Fruit fly (Drosophila melanogaster) whole organism, embryonic: Measurements from ENCODE around the gene SPoCk.
A peak's percentile ranks its signal among the peaks of the same experiment; 100 is the strongest.

Source experiments
- CG10462 ChIP-seq: fragments of 200-800 bp; sonication (Bioruptor generic); optimal IDR thresholded peaks from 2 replicates; lab custom pipeline; 2016; ENCODE audit warnings: missing biosample characterization, missing genetic modification characterization
- CG11247 ChIP-seq: fragments of 200-800 bp; sonication (Bioruptor generic); IDR thresholded peaks from 2 replicates; pipeline ENCODE4 v1.3.6; 2022; ENCODE audit warnings: missing biosample characterization, missing genetic modification characterization
- CG12769 ChIP-seq: fragments of 200-800 bp; sonication (Bioruptor generic); optimal IDR thresholded peaks from 2 replicates; lab custom pipeline; 2019; ENCODE audit warnings: missing biosample characterization, mild to moderate bottlenecking, missing genetic modification characterization, moderate library complexity
- CG12942 ChIP-seq: fragments of 200-800 bp; sonication (Bioruptor generic); optimal IDR thresholded peaks from 3 replicates; lab custom pipeline; 2016; ENCODE audit warnings: missing biosample characterization, missing genetic modification characterization
- CG13287 ChIP-seq: fragments of 200-800 bp; sonication (Bioruptor generic); IDR thresholded peaks from 2 replicates; pipeline ENCODE4 v1.3.6; 2022; ENCODE audit warnings: missing biosample characterization, missing genetic modification characterization; ENCODE audit not compliant: partially characterized antibody
- CG13894 ChIP-seq: fragments of 200-800 bp; sonication (Bioruptor generic); optimal IDR thresholded peaks from 3 replicates; lab custom pipeline; 2018; ENCODE audit warnings: missing biosample characterization, mild to moderate bottlenecking, missing genetic modification characterization, moderate library complexity
- CG17385 ChIP-seq: fragments of 200-800 bp; sonication (Bioruptor generic); optimal IDR thresholded peaks from 3 replicates; lab custom pipeline; 2018; ENCODE audit warnings: missing biosample characterization, mild to moderate bottlenecking, missing genetic modification characterization
- CG17612 ChIP-seq: fragments of 200-800 bp; sonication (Bioruptor generic); IDR thresholded peaks from 2 replicates; pipeline ENCODE4 v1.3.6; 2022; ENCODE audit warnings: missing biosample characterization, missing genetic modification characterization
- CG17829 ChIP-seq: fragments of 200-800 bp; optimal IDR thresholded peaks from 2 replicates; lab custom pipeline; 2019; ENCODE audit warnings: missing biosample characterization, mild to moderate bottlenecking, missing genetic modification characterization, moderate library complexity
- CG17912 ChIP-seq: fragments of 200-800 bp; sonication (Bioruptor generic); optimal IDR thresholded peaks from 2 replicates; lab custom pipeline; 2018; ENCODE audit warnings: missing biosample characterization, mild to moderate bottlenecking, missing genetic modification characterization
- CG1792 ChIP-seq: fragments of 200-800 bp; sonication (Bioruptor generic); optimal IDR thresholded peaks from 2 replicates; lab custom pipeline; 2016; ENCODE audit warnings: missing biosample characterization, missing genetic modification characterization
- CG30403 ChIP-seq: fragments of 200-800 bp; sonication (Bioruptor generic); optimal IDR thresholded peaks from 3 replicates; lab custom pipeline; 2016; ENCODE audit warnings: missing biosample characterization, missing genetic modification characterization
- CG30431 ChIP-seq: fragments of 200-800 bp; sonication (Bioruptor generic); optimal IDR thresholded peaks from 2 replicates; lab custom pipeline; 2017; ENCODE audit warnings: missing biosample characterization, missing genetic modification characterization
- CG3163 ChIP-seq: fragments of 200-800 bp; sonication (Bioruptor generic); optimal IDR thresholded peaks from 3 replicates; lab custom pipeline; 2016; ENCODE audit warnings: missing biosample characterization, missing genetic modification characterization
- CG33557 ChIP-seq: fragments of 200-800 bp; sonication (Bioruptor generic); optimal IDR thresholded peaks from 2 replicates; lab custom pipeline; 2019; ENCODE audit warnings: missing biosample characterization, mild to moderate bottlenecking, missing genetic modification characterization, moderate library complexity
- CG3847 ChIP-seq: fragments of 200-800 bp; sonication (Bioruptor generic); IDR thresholded peaks from 2 replicates; pipeline ENCODE4 v1.3.6; 2022; ENCODE audit warnings: missing biosample characterization, missing genetic modification characterization
- CG5245 ChIP-seq: fragments of 200-800 bp; sonication (Bioruptor generic); optimal IDR thresholded peaks from 3 replicates; lab custom pipeline; 2016; ENCODE audit warnings: missing biosample characterization, missing genetic modification characterization
- CG6683 ChIP-seq: fragments of 200-800 bp; sonication (Bioruptor generic); optimal IDR thresholded peaks from 2 replicates; lab custom pipeline; 2017; ENCODE audit warnings: missing biosample characterization, mild to moderate bottlenecking, missing genetic modification characterization, missing genetic modification reagents
- CG9437 ChIP-seq: fragments of 200-800 bp; sonication (Bioruptor generic); optimal IDR thresholded peaks from 2 replicates; lab custom pipeline; 2018; ENCODE audit warnings: missing biosample characterization, mild to moderate bottlenecking, missing genetic modification characterization
- CHES-1-like ChIP-seq: fragments of 200-800 bp; sonication (Bioruptor generic); optimal IDR thresholded peaks from 2 replicates; lab custom pipeline; 2016; ENCODE audit warnings: missing biosample characterization, missing genetic modification characterization
- CoRest ChIP-seq: fragments of 200-800 bp; sonication (Bioruptor generic); optimal IDR thresholded peaks from 3 replicates; lab custom pipeline; 2018; ENCODE audit warnings: missing biosample characterization, mild to moderate bottlenecking, missing genetic modification characterization, moderate library complexity
- Dbx ChIP-seq: fragments of 200-800 bp; sonication (Bioruptor generic); IDR thresholded peaks from 3 replicates; pipeline ENCODE4 v1.3.6; 2022; ENCODE audit warnings: missing biosample characterization, missing genetic modification characterization
- Dip2 ChIP-seq: fragments of 200-800 bp; sonication (Bioruptor generic); IDR thresholded peaks from 2 replicates; pipeline ENCODE4 v1.3.6; 2022; ENCODE audit warnings: missing biosample characterization, missing genetic modification characterization
- Drgx ChIP-seq: fragments of 200-800 bp; sonication (Bioruptor generic); IDR thresholded peaks from 2 replicates; pipeline ENCODE4 v1.3.6; 2022; ENCODE audit warnings: missing biosample characterization, missing genetic modification characterization
- ERR ChIP-seq: fragments of 200-800 bp; sonication (Bioruptor generic); optimal IDR thresholded peaks from 2 replicates; lab custom pipeline; 2016; ENCODE audit warnings: missing biosample characterization, missing genetic modification characterization
- Fer1 ChIP-seq: fragments of 200-800 bp; sonication (Bioruptor generic); optimal IDR thresholded peaks from 2 replicates; lab custom pipeline; 2017; ENCODE audit warnings: missing biosample characterization, mild to moderate bottlenecking, missing genetic modification characterization
- HmgD ChIP-seq: fragments of 200-800 bp; sonication (Bioruptor generic); optimal IDR thresholded peaks from 3 replicates; lab custom pipeline; 2016; ENCODE audit warnings: missing biosample characterization, missing genetic modification characterization
- Lhr ChIP-seq: fragments of 200-800 bp; sonication (Bioruptor generic); optimal IDR thresholded peaks from 3 replicates; lab custom pipeline; 2017; ENCODE audit warnings: mild to moderate bottlenecking, missing biosample characterization, missing genetic modification reagents, missing genetic modification characterization
- Lpt ChIP-seq: fragments of >200 bp; optimal IDR thresholded peaks from 2 replicates; lab custom pipeline; 2018; ENCODE audit warnings: missing biosample characterization, missing genetic modification characterization
- MTF-1 ChIP-seq: fragments of 200-800 bp; sonication (Bioruptor generic); optimal IDR thresholded peaks from 2 replicates; lab custom pipeline; 2018; ENCODE audit warnings: missing biosample characterization, mild to moderate bottlenecking, missing genetic modification characterization, borderline replicate concordance
- Mrtf ChIP-seq: fragments of 200-800 bp; sonication (Bioruptor generic); IDR thresholded peaks from 3 replicates; pipeline ENCODE4 v1.3.6; 2022; ENCODE audit warnings: missing biosample characterization, missing genetic modification characterization
- NfI ChIP-seq: fragments of 200-800 bp; sonication (Bioruptor generic); optimal IDR thresholded peaks from 3 replicates; lab custom pipeline; 2018; ENCODE audit warnings: missing biosample characterization, mild to moderate bottlenecking, missing genetic modification characterization, moderate library complexity
- Optix ChIP-seq: fragments of 200-800 bp; sonication (Bioruptor generic); IDR thresholded peaks from 3 replicates; pipeline ENCODE4 v1.3.6; 2022; ENCODE audit warnings: missing biosample characterization, missing genetic modification characterization
- Ravus ChIP-seq: fragments of 200-800 bp; sonication (Bioruptor generic); IDR thresholded peaks from 2 replicates; pipeline ENCODE4 v1.3.6; 2022; ENCODE audit warnings: missing biosample characterization, missing genetic modification characterization
- Stat92E ChIP-seq, 3 experiments: fragments of >200 bp in 2 of 3; fragments of 200-800 bp in 1 of 3; sonication (Bioruptor generic) in 1 of 3; optimal IDR thresholded peaks; 2 replicates each; lab custom pipeline; 2017 to 2019; ENCODE audit warnings: missing biosample characterization in 3 of 3, missing genetic modification characterization in 3 of 3, mild to moderate bottlenecking in 1 of 3, moderate library complexity in 1 of 3
- Tbp ChIP-seq: fragments of >200 bp; optimal IDR thresholded peaks from 2 replicates; lab custom pipeline; 2018; ENCODE audit warnings: missing biosample characterization, missing genetic modification characterization
- ap ChIP-seq: fragments of 200-800 bp; sonication (Bioruptor generic); IDR thresholded peaks from 2 replicates; pipeline ENCODE4 v1.3.6; 2022; ENCODE audit warnings: missing biosample characterization, missing genetic modification characterization
- bbx ChIP-seq: fragments of 200-800 bp; sonication (Bioruptor generic); IDR thresholded peaks from 2 replicates; pipeline ENCODE4 v1.3.6; 2022; ENCODE audit warnings: missing biosample characterization, missing genetic modification characterization; ENCODE audit not compliant: partially characterized antibody
- corto ChIP-seq: fragments of 200-800 bp; sonication (Bioruptor generic); optimal IDR thresholded peaks from 2 replicates; lab custom pipeline; 2016; ENCODE audit warnings: missing biosample characterization, mild to moderate bottlenecking, missing genetic modification characterization, moderate library complexity
- croc ChIP-seq: fragments of 200-800 bp; sonication (Bioruptor generic); conservative IDR thresholded peaks from 3 replicates; pipeline ENCODE4 v1.3.6; 2022; ENCODE audit warnings: missing biosample characterization, missing genetic modification characterization
- cwo ChIP-seq: fragments of 200-800 bp; sonication (Bioruptor generic); optimal IDR thresholded peaks from 3 replicates; lab custom pipeline; 2017; ENCODE audit warnings: missing biosample characterization, missing genetic modification characterization, mild to moderate bottlenecking, moderate library complexity, missing genetic modification reagents
- eyg ChIP-seq: fragments of 200-800 bp; sonication (Bioruptor generic); optimal IDR thresholded peaks from 3 replicates; lab custom pipeline; 2016; ENCODE audit warnings: missing biosample characterization, missing genetic modification characterization
- fd102C ChIP-seq: fragments of 200-800 bp; sonication (Bioruptor generic); optimal IDR thresholded peaks from 2 replicates; lab custom pipeline; 2018; ENCODE audit warnings: missing biosample characterization, mild to moderate bottlenecking, missing genetic modification characterization, moderate library complexity
- gro ChIP-seq: fragments of 200-800 bp; sonication (Bioruptor generic); optimal IDR thresholded peaks from 2 replicates; lab custom pipeline; 2016; ENCODE audit warnings: missing biosample characterization, missing genetic modification characterization
- ham ChIP-seq: fragments of 200-800 bp; sonication (Bioruptor generic); IDR thresholded peaks from 2 replicates; pipeline ENCODE4 v1.3.6; 2022; ENCODE audit warnings: missing biosample characterization, missing genetic modification characterization
- lilli ChIP-seq: fragments of 200-800 bp; sonication (Bioruptor generic); optimal IDR thresholded peaks from 3 replicates; lab custom pipeline; 2016; ENCODE audit warnings: missing biosample characterization, missing genetic modification characterization
- sd ChIP-seq: fragments of 200-800 bp; sonication (Bioruptor generic); optimal IDR thresholded peaks from 3 replicates; lab custom pipeline; 2018; ENCODE audit warnings: missing biosample characterization, mild to moderate bottlenecking, missing genetic modification characterization, moderate library complexity
- sisA ChIP-seq: fragments of 200-800 bp; sonication (Bioruptor generic); IDR thresholded peaks from 2 replicates; pipeline ENCODE4 v1.3.6; 2022; ENCODE audit warnings: missing biosample characterization, missing genetic modification characterization
- so ChIP-seq: fragments of 200-800 bp; sonication (Bioruptor generic); IDR thresholded peaks from 3 replicates; pipeline ENCODE4 v1.3.6; 2022; ENCODE audit warnings: missing biosample characterization, missing genetic modification characterization
- tna ChIP-seq: fragments of 200-800 bp; sonication (Bioruptor generic); IDR thresholded peaks from 2 replicates; pipeline ENCODE4 v1.3.6; 2022; ENCODE audit warnings: missing biosample characterization, missing genetic modification characterization; ENCODE audit not compliant: partially characterized antibody
- vvl ChIP-seq: fragments of 200-800 bp; sonication (Bioruptor generic); IDR thresholded peaks from 2 replicates; pipeline ENCODE4 v1.3.6; 2022; ENCODE audit warnings: missing biosample characterization, missing genetic modification characterization

The SPoCk gene

dm6 chr3L:22824668-22825192 is 75.5 kb downstream of the SPoCk start (continued):
- TF ChIP-seq CG12942 (GFP tag; lab: Kevin White, UChicago), result no peak
- TF ChIP-seq Tbp (GFP tag; lab: Kevin White, UChicago), result no peak
- no peak for TF ChIP-seq Fer1 (GFP tag; lab: Kevin White, UChicago)
- no peak for TF ChIP-seq CG13287
- TF ChIP-seq CG13894 (tag; lab: Kevin White, UChicago), result peak; percentile 14
- no peak for TF ChIP-seq ERR (GFP tag; lab: Kevin White, UChicago)
- no peak for TF ChIP-seq CG3847
- TF ChIP-seq croc (GFP tag; lab: Robert Waterston, UW), result no peak
- no peak for TF ChIP-seq CG30431 (GFP tag; lab: Kevin White, UChicago)
- no peak for TF ChIP-seq CG6683 (GFP tag; lab: Kevin White, UChicago)
- TF ChIP-seq MTF-1, result no peak
- no peak for TF ChIP-seq ham (GFP tag; lab: Robert Waterston, UW)
- no peak for TF ChIP-seq Stat92E (GFP tag; optimal IDR thresholded peaks at IDR 0.05; lab: Kevin White, UChicago)
- TF ChIP-seq Ravus (GFP tag; lab: Robert Waterston, UW), result no peak
- no peak for TF ChIP-seq CG17829
- no peak for TF ChIP-seq tna
- peak; percentile 67; the same call in 2 of the 3 replicates for TF ChIP-seq Dbx (GFP tag; lab: Robert Waterston, UW)
- no peak for TF ChIP-seq eyg (GFP tag; lab: Kevin White, UChicago)
- TF ChIP-seq Lhr (GFP tag; lab: Kevin White, UChicago), result no peak
- no peak for TF ChIP-seq gro
- no peak for TF ChIP-seq CG5245 (GFP tag; lab: Kevin White, UChicago)
- no peak for TF ChIP-seq Dip2 (GFP tag; lab: Robert Waterston, UW)
- no peak for TF ChIP-seq so (GFP tag; lab: Robert Waterston, UW)
- TF ChIP-seq Drgx, result peak; percentile 71; the same call in 1 of the 2 replicates
- no peak for TF ChIP-seq CG9437
- TF ChIP-seq bbx (GFP tag; lab: Robert Waterston, UW), result no peak
- TF ChIP-seq CG3163, result peak; percentile 83
- no peak for TF ChIP-seq HmgD (GFP tag; lab: Kevin White, UChicago)
- peak; percentile 42 for TF ChIP-seq CG12769
- TF ChIP-seq CG30403 (GFP tag; lab: Kevin White, UChicago), result no peak
- TF ChIP-seq CG17612, result no peak
- peak; percentile 17 for TF ChIP-seq cwo (GFP tag; lab: Kevin White, UChicago)
- TF ChIP-seq NfI, result no peak
- no peak for TF ChIP-seq CG10462 (GFP tag; lab: Kevin White, UChicago)
- peak; percentile 11; the same call in 1 of the 2 replicates for TF ChIP-seq vvl (GFP tag; lab: Robert Waterston, UW)
- no peak for TF ChIP-seq sd (tag; lab: Kevin White, UChicago)
- no peak for TF ChIP-seq CG1792 (GFP tag; lab: Kevin White, UChicago)
- no peak for TF ChIP-seq ap (GFP tag; lab: Robert Waterston, UW)
- TF ChIP-seq Lpt, result no peak
- no peak for TF ChIP-seq CG17385 (GFP tag; lab: Kevin White, UChicago)
- TF ChIP-seq CHES-1-like (GFP tag; lab: Kevin White, UChicago), result no peak
- TF ChIP-seq corto (GFP tag; lab: Kevin White, UChicago), result peak; percentile 48
- TF ChIP-seq Mrtf (GFP tag; lab: Robert Waterston, UW), result no peak
- TF ChIP-seq CoRest (tag; lab: Kevin White, UChicago), result no peak
- no peak for TF ChIP-seq Optix (GFP tag; lab: Robert Waterston, UW)
- TF ChIP-seq CG11247 (GFP tag; lab: Robert Waterston, UW), result no peak
- no peak for TF ChIP-seq CG17912
- TF ChIP-seq sisA (GFP tag; lab: Robert Waterston, UW), result no peak
- TF ChIP-seq lilli (GFP tag; lab: Kevin White, UChicago), result no peak
- TF ChIP-seq CG33557, result no peak
- no peak for TF ChIP-seq fd102C (GFP tag; lab: Kevin White, UChicago)
